Worm (Caenorhabditis elegans) whole organism, late embryonic: ENCODE data around the gene peb-1.

Experiments
- C38D4.7 ChIP-seq: fragments of 200-800 bp; sonication (Bioruptor generic); optimal IDR thresholded peaks from 2 replicates; lab custom pipeline; 2018; ENCODE audit warnings: mild to moderate bottlenecking, missing genetic modification characterization, moderate library complexity, missing compliant biosample characterization
- Y22D7AL.16 ChIP-seq: sonication (generic microtip); optimal IDR thresholded peaks from 2 replicates; lab custom pipeline; 2016; ENCODE audit warnings: missing genetic modification characterization, missing compliant biosample characterization
- ahr-1 ChIP-seq: sonication (generic microtip); optimal IDR thresholded peaks from 2 replicates; lab custom pipeline; 2016; ENCODE audit warnings: missing genetic modification characterization, missing compliant biosample characterization
- ama-1 ChIP-seq: fragments of 150-350 bp; optimal IDR thresholded peaks from 2 replicates; lab custom pipeline; 2014
- ceh-14 ChIP-seq: sonication (generic microtip); optimal IDR thresholded peaks from 2 replicates; lab custom pipeline; 2016; ENCODE audit warnings: missing genotype, missing genetic modification characterization, missing compliant biosample characterization
- ceh-18 ChIP-seq: sonication (generic microtip); optimal IDR thresholded peaks from 2 replicates; lab custom pipeline; 2016; ENCODE audit warnings: missing genetic modification characterization, missing compliant biosample characterization
- ceh-22 ChIP-seq: sonication (generic microtip); optimal IDR thresholded peaks from 2 replicates; lab custom pipeline; 2017; ENCODE audit warnings: missing biosample characterization, missing genetic modification characterization
- ceh-30 ChIP-seq: fragments of 150-350 bp; optimal IDR thresholded peaks from 2 replicates; lab custom pipeline; 2014; ENCODE audit warnings: missing biosample characterization, missing genetic modification characterization
- ceh-31 ChIP-seq: sonication (generic microtip); optimal IDR thresholded peaks from 2 replicates; lab custom pipeline; 2016; ENCODE audit warnings: missing genetic modification characterization, missing compliant biosample characterization
- ceh-34 ChIP-seq: sonication (generic microtip); optimal IDR thresholded peaks from 2 replicates; lab custom pipeline; 2016; ENCODE audit warnings: mild to moderate bottlenecking, missing genetic modification characterization, missing compliant biosample characterization
- ceh-45 ChIP-seq: fragments of 200-800 bp; sonication (Bioruptor generic); IDR thresholded peaks from 2 replicates; pipeline ENCODE4 v1.3.6; 2022; ENCODE audit warnings: missing genetic modification reagents, missing genetic modification characterization, missing compliant biosample characterization
- ceh-6 ChIP-seq: fragments of 200-800 bp; sonication (Bioruptor generic); optimal IDR thresholded peaks from 2 replicates; lab custom pipeline; 2018; ENCODE audit warnings: mild to moderate bottlenecking, missing genetic modification characterization, missing compliant biosample characterization
- ceh-9 ChIP-seq: sonication (generic microtip); optimal IDR thresholded peaks from 2 replicates; lab custom pipeline; 2016; ENCODE audit warnings: mild to moderate bottlenecking, missing genetic modification characterization, inconsistent platforms, missing compliant biosample characterization
- che-1 ChIP-seq: sonication (generic microtip); optimal IDR thresholded peaks from 2 replicates; lab custom pipeline; 2016; ENCODE audit warnings: mild to moderate bottlenecking, missing genetic modification characterization, missing compliant biosample characterization
- dmd-4 ChIP-seq: sonication (generic microtip); optimal IDR thresholded peaks from 2 replicates; lab custom pipeline; 2016; ENCODE audit warnings: borderline replicate concordance, missing genetic modification characterization, missing compliant biosample characterization
- dve-1 ChIP-seq: sonication (generic microtip); optimal IDR thresholded peaks from 2 replicates; lab custom pipeline; 2017; ENCODE audit warnings: antibody characterized with exemption, mild to moderate bottlenecking, missing genetic modification characterization, missing compliant biosample characterization
- elt-2 ChIP-seq: sonication (generic microtip); optimal IDR thresholded peaks from 2 replicates; lab custom pipeline; 2016; ENCODE audit warnings: missing genetic modification reagents, missing genetic modification characterization, missing compliant biosample characterization
- ets-4 ChIP-seq: sonication (generic microtip); optimal IDR thresholded peaks from 2 replicates; lab custom pipeline; 2016; ENCODE audit warnings: missing genetic modification characterization, missing compliant biosample characterization
- fkh-6 ChIP-seq: sonication (generic microtip); optimal IDR thresholded peaks from 2 replicates; lab custom pipeline; 2016; ENCODE audit warnings: missing genetic modification characterization, missing compliant biosample characterization
- gmeb-2 ChIP-seq: sonication (generic microtip); optimal IDR thresholded peaks from 2 replicates; lab custom pipeline; 2016; ENCODE audit warnings: missing genetic modification characterization, inconsistent platforms, missing compliant biosample characterization
- hlh-13 ChIP-seq: fragments of 200-800 bp; sonication (Bioruptor generic); optimal IDR thresholded peaks from 2 replicates; lab custom pipeline; 2018; ENCODE audit warnings: mild to moderate bottlenecking, missing genetic modification characterization, missing compliant biosample characterization
- hlh-15 ChIP-seq: sonication (generic microtip); optimal IDR thresholded peaks from 2 replicates; lab custom pipeline; 2016; ENCODE audit warnings: missing genetic modification characterization, missing compliant biosample characterization
- hlh-6 ChIP-seq: sonication (generic microtip); optimal IDR thresholded peaks from 2 replicates; lab custom pipeline; 2016; ENCODE audit warnings: missing genotype, missing genetic modification characterization, missing compliant biosample characterization
- lim-6 ChIP-seq: sonication (generic microtip); optimal IDR thresholded peaks from 2 replicates; lab custom pipeline; 2016; ENCODE audit warnings: missing genetic modification characterization, missing compliant biosample characterization
- madf-2 ChIP-seq: sonication (generic microtip); optimal IDR thresholded peaks from 2 replicates; lab custom pipeline; 2017; ENCODE audit warnings: missing genetic modification characterization, missing compliant biosample characterization
- nfya-1 ChIP-seq: sonication (generic microtip); optimal IDR thresholded peaks from 2 replicates; lab custom pipeline; 2017; ENCODE audit warnings: missing genetic modification characterization, mild to moderate bottlenecking, missing compliant biosample characterization, antibody characterized with exemption, moderate library complexity
- nhr-11 ChIP-seq: fragments of 150-350 bp; optimal IDR thresholded peaks from 2 replicates; lab custom pipeline; 2014; ENCODE audit warnings: missing biosample characterization, missing genetic modification characterization
- nhr-232 ChIP-seq: sonication (generic microtip); optimal IDR thresholded peaks from 2 replicates; lab custom pipeline; 2016; ENCODE audit warnings: missing genetic modification characterization, missing compliant biosample characterization
- npax-4 ChIP-seq: sonication (generic microtip); optimal IDR thresholded peaks from 2 replicates; lab custom pipeline; 2016; ENCODE audit warnings: missing genetic modification characterization, missing compliant biosample characterization
- pag-3 ChIP-seq: sonication (generic microtip); optimal IDR thresholded peaks from 2 replicates; lab custom pipeline; 2016; ENCODE audit warnings: missing compliant biosample characterization, missing genetic modification characterization, borderline replicate concordance
- pat-9 ChIP-seq: fragments of 200-800 bp; sonication (Bioruptor generic); optimal IDR thresholded peaks from 2 replicates; lab custom pipeline; 2018; ENCODE audit warnings: mild to moderate bottlenecking, missing genetic modification characterization, moderate library complexity, missing compliant biosample characterization
- pha-2 ChIP-seq: sonication (generic microtip); optimal IDR thresholded peaks from 2 replicates; lab custom pipeline; 2017; ENCODE audit warnings: mild to moderate bottlenecking, missing genetic modification characterization, missing compliant biosample characterization
- pha-4 ChIP-seq: fragments of 150-350 bp; optimal IDR thresholded peaks from 2 replicates; lab custom pipeline; 2018; ENCODE audit warnings: missing biosample characterization, missing genetic modification reagents, missing genetic modification characterization
- syd-9 ChIP-seq: sonication (generic microtip); optimal IDR thresholded peaks from 2 replicates; lab custom pipeline; 2016; ENCODE audit warnings: mild to moderate bottlenecking, missing genetic modification characterization, moderate library complexity, missing compliant biosample characterization
- tbx-2 ChIP-seq: sonication (generic microtip); optimal IDR thresholded peaks from 2 replicates; lab custom pipeline; 2016; ENCODE audit warnings: missing genetic modification characterization, missing compliant biosample characterization
- unc-3 ChIP-seq, 2 experiments: fragments of 200-800 bp in 1 of 2; sonication (Bioruptor generic) in 1 of 2; sonication (generic microtip) in 1 of 2; conservative IDR thresholded peaks in 1 of 2; optimal IDR thresholded peaks in 1 of 2; 2 replicates each; pipeline versions ENCODE4 v1.3.6 to Lab custom; 2016 to 2022; ENCODE audit warnings: missing compliant biosample characterization in 2 of 2, missing genetic modification characterization in 2 of 2, missing genetic modification reagents in 1 of 2
- unc-42 ChIP-seq: sonication (generic microtip); optimal IDR thresholded peaks from 2 replicates; lab custom pipeline; 2016; ENCODE audit warnings: missing genotype, missing genetic modification characterization, missing compliant biosample characterization
- unc-55 ChIP-seq: sonication (generic microtip); optimal IDR thresholded peaks from 2 replicates; lab custom pipeline; 2017; ENCODE audit warnings: missing biosample characterization, missing genetic modification reagents, missing genetic modification characterization

peb-1 gene

ce11 chrX:2226875-2227355, 16.1 kb downstream of the peb-1 start (continued):
- no peak for TF ChIP-seq lim-6 (tag; lab: Kevin White, UChicago)
- peak; percentile 60 for TF ChIP-seq hlh-13
- peak; percentile 78 for TF ChIP-seq syd-9 (tag; lab: Kevin White, UChicago)
- TF ChIP-seq dve-1: peak; percentile 75
- peak; percentile 55 for TF ChIP-seq pag-3 (tag; lab: Kevin White, UChicago)
- no peak for TF ChIP-seq unc-55 (GFP tag; lab: Kevin White, UChicago)
- TF ChIP-seq C38D4.7: peak; percentile 81
- no peak for TF ChIP-seq ets-4
- peak; percentile 72 for TF ChIP-seq gmeb-2 (tag; lab: Kevin White, UChicago)
- TF ChIP-seq ceh-18 (tag; lab: Kevin White, UChicago): peak; percentile 75
- peak; percentile 22 for TF ChIP-seq hlh-15
- TF ChIP-seq ceh-45 (GFP tag; lab: Robert Waterston, UW): peak; percentile 82
- peak; percentile 53 for TF ChIP-seq madf-2 (tag; lab: Kevin White, UChicago)
- peak; percentile 73 for TF ChIP-seq tbx-2 (tag; lab: Kevin White, UChicago)
- TF ChIP-seq pha-4 (tag; lab: Kevin White, UChicago): no peak
- TF ChIP-seq ceh-30 (tag; lab: Kevin White, UChicago): peak; percentile 18
- TF ChIP-seq ahr-1 (tag; lab: Kevin White, UChicago): peak; percentile 78
- TF ChIP-seq Y22D7AL.16: peak; percentile 71
- no peak for TF ChIP-seq nhr-11 (tag; lab: Kevin White, UChicago)
- TF ChIP-seq fkh-6 (tag; lab: Kevin White, UChicago): peak; percentile 73
- peak; percentile 76 for TF ChIP-seq unc-3 (GFP tag; conservative IDR thresholded peaks at IDR 0.05; lab: Robert Waterston, UW)
- TF ChIP-seq unc-3 (tag; optimal IDR thresholded peaks at IDR 0.05; lab: Kevin White, UChicago): peak; percentile 66
- TF ChIP-seq che-1 (tag; lab: Kevin White, UChicago): peak; percentile 78
- TF ChIP-seq ceh-34: peak; percentile 74
- peak; percentile 65 for TF ChIP-seq nhr-232 (tag; lab: Kevin White, UChicago)

- TF ChIP-seq tbx-2 (tag; lab: Kevin White, UChicago): no peak
- no peak for TF ChIP-seq pat-9 (tag; lab: Kevin White, UChicago)
- TF ChIP-seq unc-42 (tag; lab: Kevin White, UChicago): no peak
- no peak for TF ChIP-seq che-1 (tag; lab: Kevin White, UChicago)
- TF ChIP-seq dmd-4 (tag; lab: Kevin White, UChicago): no peak
- no peak for TF ChIP-seq pha-2
- no peak for TF ChIP-seq hlh-6 (tag; lab: Kevin White, UChicago)
- no peak for TF ChIP-seq ama-1 (lab: Kevin White, UChicago)
- no peak for TF ChIP-seq ceh-14 (tag; lab: Kevin White, UChicago)
- no peak for TF ChIP-seq ceh-31 (tag; lab: Kevin White, UChicago)
- TF ChIP-seq pag-3 (tag; lab: Kevin White, UChicago): no peak
- no peak for TF ChIP-seq ceh-18 (tag; lab: Kevin White, UChicago)
- no peak for TF ChIP-seq ceh-6
- no peak for TF ChIP-seq dve-1
- TF ChIP-seq ceh-9: no peak
- no peak for TF ChIP-seq unc-3 (GFP tag; conservative IDR thresholded peaks at IDR 0.05; lab: Robert Waterston, UW)
- no peak for TF ChIP-seq unc-3 (tag; optimal IDR thresholded peaks at IDR 0.05; lab: Kevin White, UChicago)
- TF ChIP-seq, all 69 proteins: peak for 0
These were observed 18.7 kb downstream of the peb-1 start, which contains the start of gene lin-32 for ce11 chrX:2229305-2230172. Gene lin-32 (minus strand): TSS chrX:2230122.

DNA sequence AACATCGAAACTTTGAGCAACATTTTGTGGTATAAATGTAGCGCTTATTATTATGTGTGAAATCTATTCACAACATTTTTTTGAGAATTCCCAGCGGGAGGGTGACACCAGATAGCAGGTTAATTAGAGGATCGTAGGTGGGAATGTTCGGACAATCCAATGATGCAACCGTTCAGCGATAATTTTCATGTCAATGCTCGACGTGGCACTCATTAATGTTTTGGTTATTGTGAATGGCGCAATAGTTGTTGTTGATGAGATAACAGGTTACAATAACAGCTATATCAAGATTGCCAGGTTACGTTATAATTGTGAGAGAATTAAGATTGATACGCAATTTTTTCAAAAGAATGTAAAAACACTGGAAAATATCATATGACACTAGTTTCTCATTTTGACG, 20.5 kb downstream of the peb-1 start:
- TF ChIP-seq elt-2 (tag; lab: Kevin White, UChicago) (peak; percentile 44), ceh-22 (no peak), npax-4 (tag; lab: Kevin White, UChicago) (no peak), nfya-1 (no peak)
